Fruit fly (Drosophila melanogaster) whole organism, embryonic: ENCODE data around the gene GABPI.

Experiments used
- Asciz ChIP-seq: fragments of 200-800 bp; sonication (Bioruptor generic); optimal IDR thresholded peaks from 2 replicates; lab custom pipeline; 2017; ENCODE audit warnings: missing biosample characterization, mild to moderate bottlenecking, missing genetic modification characterization, missing genetic modification reagents
- CG10654 ChIP-seq: fragments of 200-800 bp; sonication (Bioruptor generic); optimal IDR thresholded peaks from 2 replicates; lab custom pipeline; 2016; ENCODE audit warnings: missing biosample characterization, missing genetic modification characterization
- CG11398 ChIP-seq: fragments of 200-800 bp; sonication (Bioruptor generic); optimal IDR thresholded peaks from 2 replicates; lab custom pipeline; 2016; ENCODE audit warnings: missing biosample characterization, missing genetic modification characterization
- CG11560 ChIP-seq: fragments of 200-800 bp; sonication (Bioruptor generic); IDR thresholded peaks from 3 replicates; pipeline ENCODE4 v1.3.6; 2022; ENCODE audit warnings: missing biosample characterization, missing genetic modification characterization
- CG15696 ChIP-seq: fragments of 200-800 bp; sonication (Bioruptor generic); optimal IDR thresholded peaks from 2 replicates; lab custom pipeline; 2019; ENCODE audit warnings: missing biosample characterization, mild to moderate bottlenecking, missing genetic modification characterization, moderate library complexity
- CG16779 ChIP-seq: fragments of 200-800 bp; sonication (Bioruptor generic); IDR thresholded peaks from 2 replicates; pipeline ENCODE4 v1.3.6; 2022; ENCODE audit warnings: missing biosample characterization, missing genetic modification characterization
- CG17802 ChIP-seq: fragments of 200-800 bp; sonication (Bioruptor generic); optimal IDR thresholded peaks from 2 replicates; lab custom pipeline; 2018; ENCODE audit warnings: missing biosample characterization, mild to moderate bottlenecking, missing genetic modification characterization, moderate library complexity
- CG17829 ChIP-seq: fragments of 200-800 bp; optimal IDR thresholded peaks from 2 replicates; lab custom pipeline; 2019; ENCODE audit warnings: missing biosample characterization, mild to moderate bottlenecking, missing genetic modification characterization, moderate library complexity
- CG1832 ChIP-seq: fragments of 200-800 bp; sonication (Bioruptor generic); optimal IDR thresholded peaks from 2 replicates; lab custom pipeline; 2017; ENCODE audit warnings: missing biosample characterization, mild to moderate bottlenecking, missing genetic modification characterization, inconsistent platforms
- CG2129 ChIP-seq: fragments of 200-800 bp; sonication (Bioruptor generic); IDR thresholded peaks from 2 replicates; pipeline ENCODE4 v1.3.6; 2022; ENCODE audit warnings: missing biosample characterization, missing genetic modification characterization; ENCODE audit not compliant: partially characterized antibody
- CG2202 ChIP-seq: fragments of 200-800 bp; sonication (Bioruptor generic); optimal IDR thresholded peaks from 2 replicates; lab custom pipeline; 2018; ENCODE audit warnings: missing biosample characterization, mild to moderate bottlenecking, missing genetic modification characterization
- CG32772 ChIP-seq: fragments of 200-800 bp; sonication (Bioruptor generic); IDR thresholded peaks from 2 replicates; pipeline ENCODE4 v1.3.6; 2022; ENCODE audit warnings: missing biosample characterization, missing genetic modification characterization
- CG4424 ChIP-seq: fragments of 200-800 bp; sonication (Bioruptor generic); optimal IDR thresholded peaks from 3 replicates; lab custom pipeline; 2016; ENCODE audit warnings: missing biosample characterization, missing genetic modification characterization
- CG8089 ChIP-seq: fragments of 200-800 bp; sonication (Bioruptor generic); optimal IDR thresholded peaks from 3 replicates; lab custom pipeline; 2016; ENCODE audit warnings: missing biosample characterization, missing genetic modification characterization
- CG8388 ChIP-seq: fragments of 200-800 bp; sonication (Bioruptor generic); optimal IDR thresholded peaks from 2 replicates; lab custom pipeline; 2019; ENCODE audit warnings: missing biosample characterization, mild to moderate bottlenecking, missing genetic modification characterization, moderate library complexity
- CG8924 ChIP-seq: fragments of 200-800 bp; optimal IDR thresholded peaks from 3 replicates; lab custom pipeline; 2019; ENCODE audit warnings: missing biosample characterization, mild to moderate bottlenecking, missing genetic modification characterization, moderate library complexity
- CG8944 ChIP-seq: fragments of 200-800 bp; sonication (Bioruptor generic); optimal IDR thresholded peaks from 3 replicates; lab custom pipeline; 2016; ENCODE audit warnings: missing biosample characterization, missing genetic modification characterization
- CG9437 ChIP-seq: fragments of 200-800 bp; sonication (Bioruptor generic); optimal IDR thresholded peaks from 2 replicates; lab custom pipeline; 2018; ENCODE audit warnings: missing biosample characterization, mild to moderate bottlenecking, missing genetic modification characterization
- CHES-1-like ChIP-seq: fragments of 200-800 bp; sonication (Bioruptor generic); optimal IDR thresholded peaks from 2 replicates; lab custom pipeline; 2016; ENCODE audit warnings: missing biosample characterization, missing genetic modification characterization
- D ChIP-seq, 2 experiments: fragments of 200-800 bp in 1 of 2; fragments of >200 bp in 1 of 2; sonication (Bioruptor generic) in 1 of 2; optimal IDR thresholded peaks; 2 replicates in 1 of 2; 3 replicates in 1 of 2; lab custom pipeline; 2017; ENCODE audit warnings: mild to moderate bottlenecking in 1 of 2, missing biosample characterization in 1 of 2, missing genetic modification characterization in 1 of 2, missing genetic modification reagents in 1 of 2
- E2f1 ChIP-seq: fragments of 200-800 bp; sonication (Bioruptor generic); IDR thresholded peaks from 2 replicates; pipeline ENCODE4 v1.3.6; 2022; ENCODE audit warnings: missing biosample characterization, missing genetic modification characterization
- E2f2 ChIP-seq: fragments of 200-800 bp; sonication (Bioruptor generic); IDR thresholded peaks from 2 replicates; pipeline ENCODE4 v1.3.6; 2022; ENCODE audit warnings: missing biosample characterization, missing genetic modification characterization
- HLHmδ ChIP-seq: fragments of 200-800 bp; sonication (Bioruptor generic); optimal IDR thresholded peaks from 2 replicates; lab custom pipeline; 2018; ENCODE audit warnings: missing biosample characterization, mild to moderate bottlenecking, missing genetic modification characterization, moderate library complexity
- Hr39 ChIP-seq: fragments of >200 bp; optimal IDR thresholded peaks from 2 replicates; lab custom pipeline; 2017
- Hr78 ChIP-seq, 2 experiments: fragments of 200-800 bp in 1 of 2; fragments of >200 bp in 1 of 2; sonication (Bioruptor generic) in 1 of 2; optimal IDR thresholded peaks; 2 replicates each; lab custom pipeline; 2017 to 2019; ENCODE audit warnings: missing biosample characterization in 2 of 2, missing genetic modification characterization in 2 of 2, mild to moderate bottlenecking in 1 of 2, moderate library complexity in 1 of 2
- Mad ChIP-seq: fragments of 200-800 bp; sonication (Bioruptor generic); optimal IDR thresholded peaks from 2 replicates; lab custom pipeline; 2016; ENCODE audit warnings: missing biosample characterization, missing genetic modification characterization
- Oaz ChIP-seq: fragments of 200-800 bp; sonication (Bioruptor generic); IDR thresholded peaks from 2 replicates; pipeline ENCODE4 v1.3.6; 2022; ENCODE audit warnings: missing biosample characterization, missing genetic modification characterization
- Ptx1 ChIP-seq: fragments of 200-800 bp; sonication (Bioruptor generic); IDR thresholded peaks from 2 replicates; pipeline ENCODE4 v1.3.6; 2022; ENCODE audit warnings: missing biosample characterization, missing genetic modification characterization
- Side ChIP-seq: fragments of 200-800 bp; sonication (Bioruptor generic); optimal IDR thresholded peaks from 2 replicates; lab custom pipeline; 2016; ENCODE audit warnings: missing biosample characterization, missing genetic modification characterization
- TFAM ChIP-seq: fragments of 200-800 bp; sonication (Bioruptor generic); optimal IDR thresholded peaks from 2 replicates; lab custom pipeline; 2017; ENCODE audit warnings: missing biosample characterization, missing genetic modification characterization, inconsistent platforms
- Trl ChIP-seq, 3 experiments: fragments of >200 bp in 2 of 3; fragments of 200-800 bp in 1 of 3; sonication (Bioruptor generic) in 1 of 3; optimal IDR thresholded peaks; 2 replicates in 1 of 3; 3 replicates in 2 of 3; lab custom pipeline; 2016 to 2017; ENCODE audit warnings: missing biosample characterization in 1 of 3, missing genetic modification characterization in 1 of 3
- cas ChIP-seq: fragments of 200-800 bp; sonication (Bioruptor generic); IDR thresholded peaks from 2 replicates; pipeline ENCODE4 v1.3.6; 2022; ENCODE audit warnings: missing biosample characterization, missing genetic modification characterization
- cato ChIP-seq: fragments of 200-800 bp; sonication (Bioruptor generic); optimal IDR thresholded peaks from 2 replicates; lab custom pipeline; 2016; ENCODE audit warnings: missing biosample characterization, missing genetic modification characterization, borderline replicate concordance
- croc ChIP-seq: fragments of 200-800 bp; sonication (Bioruptor generic); conservative IDR thresholded peaks from 3 replicates; pipeline ENCODE4 v1.3.6; 2022; ENCODE audit warnings: missing biosample characterization, missing genetic modification characterization
- crol ChIP-seq: fragments of 200-800 bp; sonication (Bioruptor generic); IDR thresholded peaks from 2 replicates; pipeline ENCODE4 v1.3.6; 2022; ENCODE audit warnings: missing biosample characterization, missing genetic modification characterization
- crp ChIP-seq, 2 experiments: fragments of 200-800 bp; sonication (Bioruptor generic); optimal IDR thresholded peaks; 2 replicates in 1 of 2; 3 replicates in 1 of 2; lab custom pipeline; 2017; ENCODE audit warnings: missing biosample characterization in 2 of 2, missing genetic modification characterization in 2 of 2, mild to moderate bottlenecking in 1 of 2, moderate library complexity in 1 of 2
- dan ChIP-seq: fragments of 200-800 bp; sonication (Bioruptor generic); IDR thresholded peaks from 2 replicates; pipeline ENCODE4 v1.3.6; 2022; ENCODE audit warnings: missing biosample characterization, missing genetic modification characterization
- ems ChIP-seq: fragments of 200-800 bp; sonication (Bioruptor generic); optimal IDR thresholded peaks from 3 replicates; lab custom pipeline; 2016; ENCODE audit warnings: missing biosample characterization, missing genetic modification characterization
- ewg ChIP-seq: fragments of 200-800 bp; sonication (Bioruptor generic); optimal IDR thresholded peaks from 3 replicates; lab custom pipeline; 2017; ENCODE audit warnings: mild to moderate bottlenecking, missing biosample characterization, missing genetic modification reagents, missing genetic modification characterization
- eyg ChIP-seq: fragments of 200-800 bp; sonication (Bioruptor generic); optimal IDR thresholded peaks from 3 replicates; lab custom pipeline; 2016; ENCODE audit warnings: missing biosample characterization, missing genetic modification characterization
- fru ChIP-seq: fragments of >200 bp; optimal IDR thresholded peaks from 2 replicates; lab custom pipeline; 2017
- fu2 ChIP-seq: fragments of 200-800 bp; sonication (Bioruptor generic); optimal IDR thresholded peaks from 2 replicates; lab custom pipeline; 2016; ENCODE audit warnings: missing biosample characterization, missing genetic modification characterization
- hkb ChIP-seq, 2 experiments: fragments of 200-800 bp in 1 of 2; fragments of >200 bp in 1 of 2; sonication (Bioruptor generic) in 1 of 2; IDR thresholded peaks in 1 of 2; optimal IDR thresholded peaks in 1 of 2; 2 replicates each; pipeline versions ENCODE4 v1.3.6 to Lab custom; 2017 to 2022; ENCODE audit warnings: missing biosample characterization in 1 of 2, missing genetic modification characterization in 1 of 2
- klu ChIP-seq: fragments of 200-800 bp; sonication (Bioruptor generic); IDR thresholded peaks from 2 replicates; pipeline ENCODE4 v1.3.6; 2022; ENCODE audit warnings: missing biosample characterization, missing genetic modification characterization
- nerfin-1 ChIP-seq: fragments of 200-800 bp; sonication (Bioruptor generic); optimal IDR thresholded peaks from 3 replicates; lab custom pipeline; 2019; ENCODE audit warnings: missing biosample characterization, mild to moderate bottlenecking, missing genetic modification characterization, moderate library complexity
- nerfin-2 ChIP-seq: fragments of 200-800 bp; sonication (Bioruptor generic); IDR thresholded peaks from 2 replicates; pipeline ENCODE4 v1.3.6; 2022; ENCODE audit warnings: missing biosample characterization, missing genetic modification characterization; ENCODE audit not compliant: partially characterized antibody
- row ChIP-seq: fragments of 200-800 bp; sonication (Bioruptor generic); IDR thresholded peaks from 3 replicates; pipeline ENCODE4 v1.3.6; 2022; ENCODE audit warnings: missing biosample characterization, missing genetic modification characterization
- sens ChIP-seq: fragments of 200-800 bp; sonication (Bioruptor generic); peaks from one replicate; lab custom pipeline; 2016; ENCODE audit warnings: missing biosample characterization, missing genetic modification characterization
- so ChIP-seq: fragments of 200-800 bp; sonication (Bioruptor generic); IDR thresholded peaks from 3 replicates; pipeline ENCODE4 v1.3.6; 2022; ENCODE audit warnings: missing biosample characterization, missing genetic modification characterization
- tup ChIP-seq: fragments of 200-800 bp; sonication (Bioruptor generic); optimal IDR thresholded peaks from 2 replicates; lab custom pipeline; 2016; ENCODE audit warnings: missing biosample characterization, mild to moderate bottlenecking, missing genetic modification characterization, moderate library complexity
- zfh2 ChIP-seq: fragments of 200-800 bp; sonication (Bioruptor generic); optimal IDR thresholded peaks from 2 replicates; lab custom pipeline; 2016; ENCODE audit warnings: missing biosample characterization, missing genetic modification characterization

GABPI gene

dm6 chr2L:3029012-3029411 lies 1.3 kb upstream of the GABPI start, which contains the start of the genes Sf3b2 and CG17219 (continued):
- no peak for TF ChIP-seq CG8089 (GFP tag; lab: Kevin White, UChicago)
- TF ChIP-seq hkb (optimal IDR thresholded peaks at IDR 0.05; lab: Kevin White, UChicago): no peak
- TF ChIP-seq hkb (GFP tag; IDR thresholded peaks at IDR 0.05; lab: Robert Waterston, UW): no peak
- no peak for TF ChIP-seq Ptx1 (GFP tag; lab: Robert Waterston, UW)
- no peak for TF ChIP-seq so (GFP tag; lab: Robert Waterston, UW)
- TF ChIP-seq D (optimal IDR thresholded peaks at IDR 0.05; lab: Kevin White, UChicago): no peak
- no peak for TF ChIP-seq D (GFP tag; optimal IDR thresholded peaks at IDR 0.05; lab: Kevin White, UChicago)
- TF ChIP-seq Oaz (GFP tag; lab: Robert Waterston, UW): no peak
- TF ChIP-seq croc (GFP tag; lab: Robert Waterston, UW): no peak
- TF ChIP-seq Mad (GFP tag; lab: Kevin White, UChicago): peak; percentile 42
- no peak for TF ChIP-seq crol (GFP tag; lab: Robert Waterston, UW)
- no peak for TF ChIP-seq tup (GFP tag; lab: Kevin White, UChicago)
- no peak for TF ChIP-seq klu (GFP tag; lab: Robert Waterston, UW)
- TF ChIP-seq CG1832 (GFP tag; lab: Kevin White, UChicago): no peak
- no peak for TF ChIP-seq cato (GFP tag; lab: Kevin White, UChicago)
- TF ChIP-seq HLHmδ (GFP tag; lab: Kevin White, UChicago): no peak
- TF ChIP-seq fru: no peak
- TF ChIP-seq nerfin-2 (GFP tag; lab: Robert Waterston, UW): 0 out of 2 replicates have a peak, but pooled peaks have one; percentile 39
- no peak for TF ChIP-seq Trl (optimal IDR thresholded peaks at IDR 0.05; lab: Kevin White, UChicago)
- peak; percentile 7 for TF ChIP-seq Trl (GFP tag; optimal IDR thresholded peaks at IDR 0.05; lab: Kevin White, UChicago)
- peak; percentile 23 for TF ChIP-seq CHES-1-like (GFP tag; lab: Kevin White, UChicago)
- TF ChIP-seq CG11560: peak; percentile 96
- TF ChIP-seq CG32772 (GFP tag; lab: Robert Waterston, UW): no peak
- peak; percentile 29; the same call in 1 of the 2 replicates for TF ChIP-seq CG2129
- TF ChIP-seq E2f2 (GFP tag; lab: Robert Waterston, UW): peak; percentile 68
- TF ChIP-seq zfh2: no peak
- TF ChIP-seq CG11398 (GFP tag; lab: Kevin White, UChicago): no peak
- TF ChIP-seq CG16779: no peak
- TF ChIP-seq CG8388: no peak
- TF ChIP-seq CG2202 (tag; lab: Kevin White, UChicago): no peak
- no peak for TF ChIP-seq CG10654 (GFP tag; lab: Kevin White, UChicago)
- no peak for TF ChIP-seq nerfin-1 (tag; lab: Kevin White, UChicago)
- TF ChIP-seq Side: peak; percentile 18
- no peak for TF ChIP-seq eyg (GFP tag; lab: Kevin White, UChicago)
- TF ChIP-seq CG15696 (tag; lab: Kevin White, UChicago): no peak
- no peak for TF ChIP-seq Asciz (GFP tag; lab: Kevin White, UChicago)
- TF ChIP-seq E2f1: no peak
- TF ChIP-seq sens (GFP tag; lab: Kevin White, UChicago): peak; percentile 18
- TF ChIP-seq fu2: no peak
- TF ChIP-seq crp (GFP tag; optimal IDR thresholded peaks at IDR 0.05; lab: Kevin White, UChicago): peak; percentile 26 to 85
- no peak for TF ChIP-seq CG17802 (tag; lab: Kevin White, UChicago)
- no peak for TF ChIP-seq TFAM (GFP tag; lab: Kevin White, UChicago)
- TF ChIP-seq CG9437: no peak
- no peak for TF ChIP-seq cas (GFP tag; lab: Robert Waterston, UW)
- TF ChIP-seq ewg (GFP tag; lab: Kevin White, UChicago): no peak
- no peak for TF ChIP-seq CG17829
- TF ChIP-seq CG4424 (GFP tag; lab: Kevin White, UChicago): no peak
- no peak for TF ChIP-seq Hr78 (GFP tag; optimal IDR thresholded peaks at IDR 0.05; lab: Kevin White, UChicago)
- peak; percentile 29; the same call in 1 of the 3 replicates for TF ChIP-seq row (GFP tag; lab: Robert Waterston, UW)
- TF ChIP-seq dan (GFP tag; lab: Robert Waterston, UW): no peak
- no peak for TF ChIP-seq Hr39 (lab: Kevin White, UChicago)
- TF ChIP-seq CG8924: no peak
- no peak for TF ChIP-seq ems (GFP tag; lab: Kevin White, UChicago)
- no peak for TF ChIP-seq CG8944 (GFP tag; lab: Kevin White, UChicago)
